Worm (Caenorhabditis elegans): ENCODE measurements around the gene glo-4.

- TF ChIP-seq ama-1 (optimal IDR thresholded peaks at IDR 0.05): no peak
- no peak for TF ChIP-seq ama-1 (GFP tag; optimal IDR thresholded peaks at IDR 0.05)
- TF ChIP-seq lin-54 (GFP tag; optimal IDR thresholded peaks at IDR 0.05): no peak
- no peak for TF ChIP-seq nfya-1 (tag; optimal IDR thresholded peaks at IDR 0.05; ENCODE audit: borderline replicate concordance, insufficient read depth)
- TF ChIP-seq mes-4 (tag; optimal IDR thresholded peaks at IDR 0.05): no peak
- TF ChIP-seq attf-5 (GFP tag; optimal IDR thresholded peaks at IDR 0.05): no peak
- TF ChIP-seq lin-35 (GFP tag; optimal IDR thresholded peaks at IDR 0.05): no peak
- TF ChIP-seq snpc-4 (GFP tag; optimal IDR thresholded peaks at IDR 0.05): no peak
- no peak for TF ChIP-seq snpc-4 (tag; optimal IDR thresholded peaks at IDR 0.05)
- TF ChIP-seq athp-1 (tag; optimal IDR thresholded peaks at IDR 0.05): no peak
- no peak for TF ChIP-seq ekl-4 (GFP tag; IDR thresholded peaks at IDR 0.05)
- no peak for TF ChIP-seq nhr-90 (tag; optimal IDR thresholded peaks at IDR 0.05)
Observed at ce11 chrV:9257467-9257866, 14.4 kb upstream of the glo-4 start, which contains the start of gene F07C3.16.
